Worm (Caenorhabditis elegans) whole organism, L1 larva: ENCODE data around the gene nhr-273.

ENCODE experiments used
- C16A3.4 ChIP-seq: fragments of 150-350 bp; optimal IDR thresholded peaks from 2 replicates; lab custom pipeline; 2014; ENCODE audit warnings: missing biosample characterization, missing genetic modification characterization
- F16B12.6 ChIP-seq: fragments of 150-350 bp; optimal IDR thresholded peaks from 2 replicates; lab custom pipeline; 2014; ENCODE audit warnings: missing biosample characterization, missing genetic modification characterization
- Y116A8C.19 ChIP-seq: sonication (generic microtip); optimal IDR thresholded peaks from 2 replicates; lab custom pipeline; 2016; ENCODE audit warnings: missing compliant biosample characterization, missing genetic modification characterization, borderline replicate concordance
- ama-1 ChIP-seq: fragments of 150-350 bp; optimal IDR thresholded peaks from 2 replicates; lab custom pipeline; 2014
- blmp-1 ChIP-seq: fragments of 150-350 bp; optimal IDR thresholded peaks from 2 replicates; lab custom pipeline; 2014; ENCODE audit warnings: missing biosample characterization, missing genetic modification characterization
- ceh-8 ChIP-seq: fragments of 200-800 bp; sonication (Bioruptor generic); optimal IDR thresholded peaks from 2 replicates; lab custom pipeline; 2018; ENCODE audit warnings: mild to moderate bottlenecking, missing genetic modification characterization, moderate library complexity, missing compliant biosample characterization
- ceh-82 ChIP-seq, 3 experiments: fragments of 150-350 bp in 1 of 3; sonication (generic microtip) in 2 of 3; optimal IDR thresholded peaks; 2 replicates each; lab custom pipeline; 2014 to 2017; ENCODE audit warnings: missing biosample characterization in 3 of 3, missing genetic modification characterization in 3 of 3
- ceh-88 ChIP-seq: fragments of 200-800 bp; sonication (Bioruptor generic); IDR thresholded peaks from 2 replicates; pipeline ENCODE4 v1.3.6; 2022; ENCODE audit warnings: missing genetic modification characterization, missing compliant biosample characterization
- ces-1 ChIP-seq: fragments of 150-350 bp; optimal IDR thresholded peaks from 2 replicates; lab custom pipeline; 2014; ENCODE audit warnings: missing biosample characterization, missing genetic modification reagents, missing genetic modification characterization
- dsc-1 ChIP-seq: sonication (generic microtip); optimal IDR thresholded peaks from 2 replicates; lab custom pipeline; 2016; ENCODE audit warnings: mild to moderate bottlenecking, missing genetic modification characterization, missing compliant biosample characterization
- efl-1 ChIP-seq, 4 experiments: fragments of 150-350 bp; optimal IDR thresholded peaks in 3 of 4; peaks in 1 of 4; 1 replicate in 1 of 4; 2 replicates in 3 of 4; lab custom pipeline; 2014; ENCODE audit warnings: missing biosample characterization in 2 of 4, missing genetic modification characterization in 2 of 4, missing genetic modification reagents in 2 of 4
- efl-3 ChIP-seq: fragments of 200-800 bp; sonication (Bioruptor generic); optimal IDR thresholded peaks from 2 replicates; lab custom pipeline; 2018; ENCODE audit warnings: mild to moderate bottlenecking, missing genetic modification characterization, missing compliant biosample characterization
- egl-27 ChIP-seq, 2 experiments: fragments of 150-350 bp in 1 of 2; sonication (generic microtip); optimal IDR thresholded peaks; 3 replicates each; lab custom pipeline; 2017 to 2018; ENCODE audit warnings: missing biosample characterization in 2 of 2, missing genetic modification characterization in 2 of 2, missing genetic modification reagents in 2 of 2
- elt-2 ChIP-seq: sonication (generic microtip); optimal IDR thresholded peaks from 2 replicates; lab custom pipeline; 2016; ENCODE audit warnings: missing genetic modification characterization, mild to moderate bottlenecking, inconsistent platforms, missing compliant biosample characterization, missing genetic modification reagents
- ets-5 ChIP-seq: fragments of 200-800 bp; sonication (Bioruptor generic); IDR thresholded peaks from 2 replicates; pipeline ENCODE4 v1.3.6; 2022; ENCODE audit warnings: missing genetic modification characterization, missing compliant biosample characterization
- fkh-10 ChIP-seq: sonication (generic microtip); optimal IDR thresholded peaks from 2 replicates; lab custom pipeline; 2017; ENCODE audit warnings: missing biosample characterization, missing genetic modification reagents, missing genetic modification characterization
- fkh-4 ChIP-seq: sonication (generic microtip); optimal IDR thresholded peaks from 2 replicates; lab custom pipeline; 2016; ENCODE audit warnings: missing compliant biosample characterization, missing genetic modification characterization, borderline replicate concordance
- fkh-8 ChIP-seq: sonication (generic microtip); optimal IDR thresholded peaks from 2 replicates; lab custom pipeline; 2016; ENCODE audit warnings: mild to moderate bottlenecking, missing genetic modification characterization, missing compliant biosample characterization
- fos-1 ChIP-seq: fragments of 150-350 bp; optimal IDR thresholded peaks from 2 replicates; lab custom pipeline; 2014; ENCODE audit warnings: missing biosample characterization, missing genetic modification characterization
- grh-1 ChIP-seq: fragments of 200-800 bp; sonication (Bioruptor generic); IDR thresholded peaks from 2 replicates; pipeline ENCODE4 v1.3.6; 2022; ENCODE audit warnings: missing genetic modification reagents, missing genetic modification characterization, missing compliant biosample characterization
- hlh-4 ChIP-seq: sonication (generic microtip); optimal IDR thresholded peaks from 2 replicates; lab custom pipeline; 2016; ENCODE audit warnings: mild to moderate bottlenecking, missing genetic modification characterization, missing compliant biosample characterization
- irx-1 ChIP-seq: sonication (generic microtip); optimal IDR thresholded peaks from 2 replicates; lab custom pipeline; 2016; ENCODE audit warnings: missing genetic modification characterization, missing compliant biosample characterization
- isw-1 ChIP-seq: fragments of 200-800 bp; sonication (Bioruptor generic); IDR thresholded peaks from 2 replicates; pipeline ENCODE4 v1.3.6; 2022; ENCODE audit warnings: missing genetic modification characterization, missing compliant biosample characterization
- lin-13 ChIP-seq: fragments of 150-350 bp; optimal IDR thresholded peaks from 2 replicates; lab custom pipeline; 2014; ENCODE audit warnings: missing biosample characterization, missing genetic modification reagents, missing genetic modification characterization
- lin-14 ChIP-seq: fragments of 200-800 bp; sonication (Bioruptor generic); optimal IDR thresholded peaks from 2 replicates; lab custom pipeline; 2018; ENCODE audit warnings: mild to moderate bottlenecking, missing genetic modification characterization, moderate library complexity, missing compliant biosample characterization
- lin-15B ChIP-seq: fragments of 150-350 bp; sonication (generic microtip); optimal IDR thresholded peaks from 3 replicates; lab custom pipeline; 2014; ENCODE audit warnings: missing biosample characterization, missing genetic modification characterization
- lin-39 ChIP-seq: fragments of 150-350 bp; optimal IDR thresholded peaks from 2 replicates; lab custom pipeline; 2014; ENCODE audit warnings: missing biosample characterization, missing genetic modification reagents, missing genetic modification characterization
- mab-9 ChIP-seq: fragments of 200-800 bp; sonication (Bioruptor generic); IDR thresholded peaks from 2 replicates; pipeline ENCODE4 v1.3.6; 2022; ENCODE audit warnings: missing genetic modification reagents, missing genetic modification characterization, missing compliant biosample characterization
- mdl-1 ChIP-seq, 2 experiments: fragments of 150-350 bp; optimal IDR thresholded peaks; 2 replicates each; lab custom pipeline; 2014 to 2017; ENCODE audit warnings: missing biosample characterization in 2 of 2, missing genetic modification characterization in 2 of 2, inconsistent platforms in 1 of 2
- mef-2 ChIP-seq: fragments of 150-350 bp; optimal IDR thresholded peaks from 2 replicates; lab custom pipeline; 2014; ENCODE audit warnings: missing biosample characterization, missing genetic modification characterization
- nhr-12 ChIP-seq: sonication (generic microtip); optimal IDR thresholded peaks from 2 replicates; lab custom pipeline; 2017; ENCODE audit warnings: missing biosample characterization, missing genetic modification characterization
- nhr-19 ChIP-seq: fragments of 200-800 bp; sonication (Bioruptor generic); conservative IDR thresholded peaks from 2 replicates; pipeline ENCODE4 v1.3.6; 2022; ENCODE audit warnings: missing genetic modification characterization, missing compliant biosample characterization
- nhr-20 ChIP-seq: sonication (generic microtip); optimal IDR thresholded peaks from 2 replicates; lab custom pipeline; 2016; ENCODE audit warnings: mild to moderate bottlenecking, missing genetic modification characterization, missing compliant biosample characterization
- nhr-237 ChIP-seq: fragments of 150-350 bp; optimal IDR thresholded peaks from 2 replicates; lab custom pipeline; 2014; ENCODE audit warnings: missing biosample characterization, missing genetic modification characterization
- nhr-47 ChIP-seq: sonication (generic microtip); optimal IDR thresholded peaks from 2 replicates; lab custom pipeline; 2016; ENCODE audit warnings: mild to moderate bottlenecking, missing genetic modification characterization, moderate library complexity, missing compliant biosample characterization
- nhr-85 ChIP-seq: sonication (generic microtip); peaks from one replicate; lab custom pipeline; 2016; ENCODE audit warnings: missing genetic modification characterization, inconsistent platforms, missing compliant biosample characterization
- nhr-90 ChIP-seq: sonication (generic microtip); optimal IDR thresholded peaks from 2 replicates; lab custom pipeline; 2016; ENCODE audit warnings: mild to moderate bottlenecking, missing genetic modification characterization, missing compliant biosample characterization; ENCODE audit not compliant: poor library complexity
- pag-3 ChIP-seq: sonication (generic microtip); optimal IDR thresholded peaks from 2 replicates; lab custom pipeline; 2017; ENCODE audit warnings: missing genetic modification characterization, mild to moderate bottlenecking, missing compliant biosample characterization, antibody characterized with exemption, borderline replicate concordance; ENCODE audit not compliant: insufficient read depth
- pax-3 ChIP-seq: fragments of 200-800 bp; sonication (Bioruptor generic); optimal IDR thresholded peaks from 2 replicates; lab custom pipeline; 2018; ENCODE audit warnings: mild to moderate bottlenecking, missing genetic modification characterization, moderate library complexity, missing compliant biosample characterization
- pqm-1 ChIP-seq: sonication (generic microtip); optimal IDR thresholded peaks from 3 replicates; lab custom pipeline; 2017; ENCODE audit warnings: missing biosample characterization, missing genetic modification characterization
- skn-1 ChIP-seq: fragments of 150-350 bp; optimal IDR thresholded peaks from 2 replicates; lab custom pipeline; 2014; ENCODE audit warnings: missing biosample characterization, missing genetic modification characterization
- snpc-4 ChIP-seq: fragments of 150-350 bp; optimal IDR thresholded peaks from 2 replicates; lab custom pipeline; 2014; ENCODE audit warnings: missing biosample characterization, missing genetic modification characterization
- snu-23 ChIP-seq: sonication (generic microtip); optimal IDR thresholded peaks from 2 replicates; lab custom pipeline; 2016; ENCODE audit warnings: missing genetic modification characterization, missing compliant biosample characterization
- sox-4 ChIP-seq: sonication (generic microtip); optimal IDR thresholded peaks from 2 replicates; lab custom pipeline; 2016; ENCODE audit warnings: missing genetic modification characterization, missing compliant biosample characterization
- tlp-1 ChIP-seq: fragments of 150-350 bp; optimal IDR thresholded peaks from 2 replicates; lab custom pipeline; 2014; ENCODE audit warnings: missing biosample characterization, missing genetic modification characterization
- unc-130 ChIP-seq: fragments of 150-350 bp; optimal IDR thresholded peaks from 2 replicates; lab custom pipeline; 2017; ENCODE audit warnings: missing biosample characterization, missing genetic modification characterization, inconsistent platforms
- unc-62 ChIP-seq: fragments of 150-350 bp; optimal IDR thresholded peaks from 2 replicates; lab custom pipeline; 2014; ENCODE audit warnings: missing biosample characterization, missing genetic modification reagents, missing genetic modification characterization
- unc-98 ChIP-seq: fragments of 200-800 bp; sonication (Bioruptor generic); IDR thresholded peaks from 2 replicates; pipeline ENCODE4 v1.3.6; 2022; ENCODE audit warnings: missing genetic modification characterization, missing compliant biosample characterization
- vab-15 ChIP-seq: sonication (generic microtip); optimal IDR thresholded peaks from 2 replicates; lab custom pipeline; 2017; ENCODE audit warnings: missing genotype, mild to moderate bottlenecking, missing genetic modification characterization, missing compliant biosample characterization
- zip-4 ChIP-seq: fragments of 200-800 bp; sonication (Bioruptor generic); optimal IDR thresholded peaks from 2 replicates; lab custom pipeline; 2018; ENCODE audit warnings: mild to moderate bottlenecking, missing genetic modification characterization, moderate library complexity, missing compliant biosample characterization

The nhr-273 gene

ce11 chrII:4417333-4417732 is 17.8 kb upstream of the nhr-273 start, which contains the start of gene sod-5:
sod-5 (plus strand) TSS chrII:4417633.
- TF ChIP-seq vab-15 (tag; lab: Kevin White, UChicago) (no peak), isw-1 (GFP tag; lab: Robert Waterston, UW) (no peak), nhr-47 (no peak), ceh-82 (tag; optimal IDR thresholded peaks at IDR 0.05; lab: Kevin White, UChicago) (no peak), ceh-88 (GFP tag; lab: Robert Waterston, UW) (no peak), Y116A8C.19 (tag; lab: Kevin White, UChicago) (no peak), pax-3 (tag; lab: Kevin White, UChicago) (no peak)

DNA sequence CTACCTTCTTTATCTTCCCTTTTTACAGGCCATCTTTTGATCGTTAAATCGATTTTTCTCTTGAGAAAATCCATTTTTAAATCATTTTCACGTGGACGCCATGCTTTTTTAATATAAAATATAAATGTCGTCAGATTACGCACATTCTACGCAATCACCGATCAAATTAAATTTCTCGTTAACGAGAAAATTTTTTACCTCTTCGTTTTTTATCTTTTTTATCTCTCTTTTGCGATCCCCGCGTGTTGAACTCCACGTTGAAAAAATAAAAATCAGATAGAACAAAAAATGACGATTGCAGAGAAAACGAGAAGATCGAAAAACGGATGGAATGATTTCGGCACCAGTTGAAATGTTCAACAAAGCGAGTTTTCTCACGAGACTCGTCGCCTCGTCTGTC is 15.1 kb upstream of the nhr-273 start, which contains the start of gene bpnt-1:
Gene bpnt-1 (plus strand): TSS at position 301 of the 400 bp plus-strand sequence.
- TF ChIP-seq lin-15B (tag; lab: Kevin White, UChicago) (no peak), efl-3 (no peak), skn-1 (tag; lab: Kevin White, UChicago) (no peak), fkh-8 (no peak), fos-1 (tag; lab: Kevin White, UChicago) (no peak), snpc-4 (tag; lab: Kevin White, UChicago) (no peak), unc-98 (GFP tag; lab: Robert Waterston, UW) (no peak), isw-1 (GFP tag; lab: Robert Waterston, UW) (no peak), F16B12.6 (peak; percentile 39), sox-4 (no peak), mdl-1 (tag; optimal IDR thresholded peaks at IDR 0.05; lab: Kevin White, UChicago) (no peak), fkh-10 (GFP tag; lab: Kevin White, UChicago) (no peak), ets-5 (GFP tag; lab: Robert Waterston, UW) (no peak), zip-4 (no peak), tlp-1 (tag; lab: Kevin White, UChicago) (no peak), snu-23 (GFP tag; lab: Kevin White, UChicago) (peak; percentile 33), lin-13 (GFP tag; lab: Kevin White, UChicago) (no peak), nhr-20 (peak; percentile 49), unc-62 (GFP tag; lab: Kevin White, UChicago) (no peak), blmp-1 (tag; lab: Kevin White, UChicago) (peak; percentile 29), ceh-82 (tag; optimal IDR thresholded peaks at IDR 0.05; lab: Kevin White, UChicago) (no peak), vab-15 (tag; lab: Kevin White, UChicago) (no peak), unc-130 (tag; lab: Kevin White, UChicago) (no peak), Y116A8C.19 (tag; lab: Kevin White, UChicago) (no peak), pag-3 (tag; lab: Kevin White, UChicago) (no peak), nhr-85 (tag; lab: Kevin White, UChicago) (peak; percentile 65), hlh-4 (tag; lab: Kevin White, UChicago) (no peak), ceh-88 (GFP tag; lab: Robert Waterston, UW) (no peak), irx-1 (tag; lab: Kevin White, UChicago) (no peak), pax-3 (tag; lab: Kevin White, UChicago) (no peak), ces-1 (no peak), pqm-1 (tag; lab: Kevin White, UChicago) (no peak), C16A3.4 (tag; lab: Kevin White, UChicago) (no peak), elt-2 (tag; lab: Kevin White, UChicago) (no peak), nhr-237 (tag; lab: Kevin White, UChicago) (no peak), nhr-90 (tag; lab: Kevin White, UChicago) (peak; percentile 37), lin-14 (GFP tag; lab: Kevin White, UChicago) (no peak), efl-1 (optimal IDR thresholded peaks at IDR 0.05; lab: Kevin White, UChicago) (peak in 1 of 2 experiments; percentile 5), efl-1 (GFP tag; optimal IDR thresholded peaks at IDR 0.05 in 1 of 2; lab: Kevin White, UChicago) (peak; percentile 1 to 9), mef-2 (tag; lab: Kevin White, UChicago) (no peak), nhr-12 (tag; lab: Kevin White, UChicago) (no peak), mab-9 (no peak), ama-1 (lab: Kevin White, UChicago) (no peak), grh-1 (GFP tag; lab: Robert Waterston, UW) (no peak), ceh-8 (GFP tag; lab: Kevin White, UChicago) (no peak), lin-39 (tag; lab: Kevin White, UChicago) (no peak), nhr-19 (GFP tag; lab: Robert Waterston, UW) (no peak), egl-27 (tag; optimal IDR thresholded peaks at IDR 0.05; lab: Kevin White, UChicago) (no peak), dsc-1 (tag; lab: Kevin White, UChicago) (peak; percentile 33), fkh-4 (tag; lab: Kevin White, UChicago) (no peak)
